Worm (Caenorhabditis elegans): ENCODE data around the gene dgtr-1.

ce11 chrV:6498903-6499302 is 2.0 kb downstream of the dgtr-1 start, which contains the start of gene W01A11.1:
- TF ChIP-seq him-1 (tag; optimal IDR thresholded peaks at IDR 0.05) (no peak), W03F9.2 (tag; optimal IDR thresholded peaks at IDR 0.05) (no peak), dao-5 (tag; optimal IDR thresholded peaks at IDR 0.05) (no peak)
